Worm (Caenorhabditis elegans) whole organism, mixed stage, embryonic: Measurements from ENCODE around the gene cyn-12.

ENCODE experiments used
- M03D4.4 ChIP-seq: sonication (generic microtip); optimal IDR thresholded peaks from 2 replicates; lab custom pipeline; 2017; ENCODE audit warnings: mild to moderate bottlenecking, missing genetic modification characterization, missing compliant biosample characterization
- bed-3 ChIP-seq: fragments of 200-800 bp; sonication (Bioruptor generic); optimal IDR thresholded peaks from 3 replicates; lab custom pipeline; 2018; ENCODE audit warnings: mild to moderate bottlenecking, missing genetic modification characterization, moderate library complexity, missing compliant biosample characterization
- blmp-1 ChIP-seq: fragments of 150-350 bp; optimal IDR thresholded peaks from 2 replicates; lab custom pipeline; 2014; ENCODE audit warnings: missing biosample characterization, missing genetic modification characterization
- ceh-39 ChIP-seq: fragments of 150-350 bp; optimal IDR thresholded peaks from 2 replicates; lab custom pipeline; 2014; ENCODE audit warnings: missing biosample characterization, missing genetic modification characterization
- ceh-43 ChIP-seq: fragments of 200-800 bp; sonication (Bioruptor generic); optimal IDR thresholded peaks from 2 replicates; lab custom pipeline; 2018; ENCODE audit warnings: mild to moderate bottlenecking, missing genetic modification characterization, moderate library complexity, missing compliant biosample characterization
- ceh-83 ChIP-seq: fragments of 200-800 bp; sonication (Bioruptor generic); optimal IDR thresholded peaks from 2 replicates; lab custom pipeline; 2018; ENCODE audit warnings: mild to moderate bottlenecking, missing genetic modification characterization, missing compliant biosample characterization
- ces-1 ChIP-seq: fragments of 150-350 bp; optimal IDR thresholded peaks from 2 replicates; lab custom pipeline; 2014; ENCODE audit warnings: missing biosample characterization, missing genetic modification reagents, missing genetic modification characterization
- cnd-1 ChIP-seq: fragments of 200-800 bp; sonication (Bioruptor generic); optimal IDR thresholded peaks from 2 replicates; lab custom pipeline; 2018; ENCODE audit warnings: mild to moderate bottlenecking, missing genetic modification characterization, missing compliant biosample characterization
- drap-1 ChIP-seq: fragments of 200-800 bp; sonication (Bioruptor generic); optimal IDR thresholded peaks from 3 replicates; lab custom pipeline; 2018; ENCODE audit warnings: mild to moderate bottlenecking, missing genetic modification characterization, missing compliant biosample characterization
- elt-1 ChIP-seq: sonication (generic microtip); optimal IDR thresholded peaks from 2 replicates; lab custom pipeline; 2017; ENCODE audit warnings: missing genetic modification characterization, mild to moderate bottlenecking, missing compliant biosample characterization, antibody characterized with exemption, moderate library complexity, borderline replicate concordance; ENCODE audit not compliant: insufficient read depth
- elt-3 ChIP-seq: fragments of 150-350 bp; optimal IDR thresholded peaks from 2 replicates; lab custom pipeline; 2014; ENCODE audit warnings: missing biosample characterization, missing genetic modification characterization
- flh-1 ChIP-seq: fragments of 200-800 bp; sonication (Bioruptor generic); optimal IDR thresholded peaks from 2 replicates; lab custom pipeline; 2018; ENCODE audit warnings: mild to moderate bottlenecking, missing genetic modification characterization, moderate library complexity, missing compliant biosample characterization
- ham-2 ChIP-seq: fragments of 200-800 bp; sonication (Bioruptor generic); optimal IDR thresholded peaks from 2 replicates; lab custom pipeline; 2018; ENCODE audit warnings: mild to moderate bottlenecking, missing genetic modification characterization, missing compliant biosample characterization
- hlh-1 ChIP-seq: fragments of 150-350 bp; optimal IDR thresholded peaks from 2 replicates; lab custom pipeline; 2014; ENCODE audit warnings: missing biosample characterization, missing genetic modification reagents, missing genetic modification characterization
- lin-13 ChIP-seq: fragments of 150-350 bp; optimal IDR thresholded peaks from 2 replicates; lab custom pipeline; 2014; ENCODE audit warnings: missing biosample characterization, missing genetic modification characterization
- lsy-2 ChIP-seq: fragments of 150-350 bp; optimal IDR thresholded peaks from 2 replicates; lab custom pipeline; 2014; ENCODE audit warnings: missing biosample characterization, missing genetic modification characterization
- mep-1 ChIP-seq: fragments of 150-350 bp; optimal IDR thresholded peaks from 2 replicates; lab custom pipeline; 2017; ENCODE audit warnings: missing biosample characterization, missing genetic modification reagents, missing genetic modification characterization, inconsistent platforms
- nhr-12 ChIP-seq: fragments of 150-350 bp; optimal IDR thresholded peaks from 2 replicates; lab custom pipeline; 2014; ENCODE audit warnings: missing biosample characterization, missing genetic modification characterization
- nhr-2 ChIP-seq: fragments of 150-350 bp; optimal IDR thresholded peaks from 2 replicates; lab custom pipeline; 2014; ENCODE audit warnings: missing biosample characterization, missing genetic modification characterization
- nhr-237 ChIP-seq: fragments of 150-350 bp; optimal IDR thresholded peaks from 2 replicates; lab custom pipeline; 2014; ENCODE audit warnings: missing biosample characterization, missing genetic modification characterization
- nhr-28 ChIP-seq: fragments of 150-350 bp; optimal IDR thresholded peaks from 2 replicates; lab custom pipeline; 2014; ENCODE audit warnings: missing biosample characterization, missing genetic modification characterization
- nhr-76 ChIP-seq: sonication (generic microtip); optimal IDR thresholded peaks from 2 replicates; lab custom pipeline; 2017; ENCODE audit warnings: missing biosample characterization, missing genetic modification characterization
- pha-4 ChIP-seq: fragments of 150-350 bp; optimal IDR thresholded peaks from 2 replicates; lab custom pipeline; 2018; ENCODE audit warnings: missing biosample characterization, missing genetic modification reagents, missing genetic modification characterization
- sem-2 ChIP-seq: fragments of 200-800 bp; sonication (Bioruptor generic); optimal IDR thresholded peaks from 2 replicates; lab custom pipeline; 2018; ENCODE audit warnings: mild to moderate bottlenecking, missing genetic modification characterization, missing compliant biosample characterization
- snpc-4 ChIP-seq: fragments of 150-350 bp; optimal IDR thresholded peaks from 2 replicates; lab custom pipeline; 2014; ENCODE audit warnings: missing biosample characterization, missing genetic modification characterization
- sptf-1 ChIP-seq: sonication (generic microtip); optimal IDR thresholded peaks from 2 replicates; lab custom pipeline; 2017; ENCODE audit warnings: mild to moderate bottlenecking, missing genetic modification characterization, moderate library complexity, missing compliant biosample characterization
- tbx-8 ChIP-seq: fragments of 200-800 bp; sonication (Bioruptor generic); optimal IDR thresholded peaks from 2 replicates; lab custom pipeline; 2018; ENCODE audit warnings: mild to moderate bottlenecking, missing genetic modification characterization, moderate library complexity, missing compliant biosample characterization
- unc-120 ChIP-seq: sonication (generic microtip); optimal IDR thresholded peaks from 2 replicates; lab custom pipeline; 2017; ENCODE audit warnings: missing genetic modification characterization, missing compliant biosample characterization; ENCODE audit not compliant: poor library complexity, severe bottlenecking
- unc-39 ChIP-seq: fragments of 150-350 bp; optimal IDR thresholded peaks from 2 replicates; lab custom pipeline; 2014; ENCODE audit warnings: missing biosample characterization, missing genetic modification characterization
- unc-62 ChIP-seq: fragments of 150-350 bp; optimal IDR thresholded peaks from 2 replicates; lab custom pipeline; 2014; ENCODE audit warnings: missing biosample characterization, missing genetic modification reagents, missing genetic modification characterization
- zip-8 ChIP-seq: fragments of 150-350 bp; optimal IDR thresholded peaks from 2 replicates; lab custom pipeline; 2014; ENCODE audit warnings: missing biosample characterization, missing genetic modification characterization
- ztf-11 ChIP-seq: fragments of 150-350 bp; optimal IDR thresholded peaks from 2 replicates; lab custom pipeline; 2014; ENCODE audit warnings: missing biosample characterization, missing genetic modification characterization

Gene cyn-12

DNA sequence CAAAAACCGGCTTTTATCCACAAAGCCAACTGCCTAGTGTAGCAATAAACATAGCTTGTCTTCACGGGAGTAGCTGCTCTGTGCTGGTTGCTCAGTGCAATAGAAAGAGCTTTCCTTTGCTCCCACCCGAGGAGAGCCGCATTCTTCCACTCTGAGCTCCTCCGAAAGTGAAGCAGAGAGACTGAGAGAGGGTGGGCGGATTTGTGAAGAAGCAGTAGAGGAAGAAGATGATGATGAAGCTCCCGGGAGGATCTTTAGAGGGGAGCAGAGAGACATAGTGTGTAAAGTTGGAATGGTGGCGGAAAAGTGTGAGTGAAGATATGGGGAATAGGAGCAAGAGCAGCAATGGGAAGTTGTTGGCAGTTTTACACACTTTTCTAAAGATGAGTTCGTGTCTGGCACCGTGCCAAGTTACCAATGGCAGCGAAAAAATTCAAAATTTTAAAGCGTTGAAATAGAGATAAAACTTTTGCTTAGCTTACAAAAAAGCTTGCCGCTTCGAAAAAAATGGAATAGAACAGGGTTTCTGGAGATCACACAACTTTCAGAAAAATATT lies 34.4 kb downstream of the cyn-12 start, which contains the start of gene ZC477.4:
ZC477.4 (minus strand) TSS at position 276 of the 557 bp plus-strand sequence.
- TF ChIP-seq unc-120 (tag; lab: Kevin White, UChicago) (peak; percentile 95), unc-62 (GFP tag; lab: Kevin White, UChicago) (peak; percentile 30), hlh-1 (tag; lab: Kevin White, UChicago) (peak; percentile 89), ceh-43 (GFP tag; lab: Kevin White, UChicago) (no peak), M03D4.4 (tag; lab: Kevin White, UChicago) (peak; percentile 31), unc-39 (tag; lab: Kevin White, UChicago) (no peak), nhr-12 (tag; lab: Kevin White, UChicago) (no peak)

DNA sequence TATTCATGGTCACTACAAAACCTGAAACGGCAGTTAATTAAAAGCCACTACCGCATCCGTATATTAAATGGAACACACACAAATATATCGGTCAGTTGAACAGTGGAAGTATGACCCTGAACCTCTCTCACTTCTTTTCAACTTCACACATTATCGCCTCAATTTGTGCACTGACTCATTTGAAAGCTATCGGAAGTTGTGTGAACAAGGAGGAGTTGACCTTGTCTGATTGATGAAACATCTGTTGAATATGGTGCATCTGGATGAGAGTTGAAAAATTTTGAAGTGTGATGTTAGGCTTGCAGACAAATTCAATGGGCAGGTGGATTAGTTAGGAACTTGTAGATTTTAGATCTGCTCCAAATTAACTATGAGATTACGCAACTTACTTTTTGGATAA lies 35.6 kb downstream of the cyn-12 start:
- TF ChIP-seq unc-39 (tag; lab: Kevin White, UChicago): no peak
- TF ChIP-seq pha-4 (tag; lab: Kevin White, UChicago): no peak
- TF ChIP-seq blmp-1 (tag; lab: Kevin White, UChicago): no peak
- TF ChIP-seq mep-1 (tag; lab: Kevin White, UChicago): no peak
- TF ChIP-seq unc-62 (GFP tag; lab: Kevin White, UChicago): no peak
- no peak for TF ChIP-seq elt-1 (tag; lab: Kevin White, UChicago)
- no peak for TF ChIP-seq ztf-11 (tag; lab: Kevin White, UChicago)
- no peak for TF ChIP-seq ham-2 (GFP tag; lab: Kevin White, UChicago)
- no peak for TF ChIP-seq ceh-83 (GFP tag; lab: Kevin White, UChicago)
- no peak for TF ChIP-seq ces-1 (GFP tag; lab: Kevin White, UChicago)
- TF ChIP-seq lsy-2: no peak
- TF ChIP-seq M03D4.4 (tag; lab: Kevin White, UChicago): no peak

DNA sequence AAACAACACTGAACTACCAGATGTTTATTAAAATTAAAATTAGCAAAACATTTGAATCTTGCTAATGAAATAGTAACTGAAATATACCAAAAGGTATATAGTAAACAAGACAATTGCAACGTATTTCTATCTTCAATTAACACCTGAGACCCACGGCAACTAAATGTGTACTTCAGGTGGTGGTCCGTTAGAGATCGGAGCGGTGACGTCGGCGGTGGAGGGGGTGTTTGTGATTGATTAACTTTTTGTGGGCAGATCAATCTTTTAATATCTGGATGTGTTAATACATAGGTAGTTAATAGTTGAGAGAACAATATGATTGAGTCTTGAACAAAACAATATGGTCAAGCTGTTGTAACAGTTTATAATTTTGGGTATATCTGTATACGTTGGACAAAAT lies 36.9 kb downstream of the cyn-12 start:
- TF ChIP-seq unc-62 (GFP tag; lab: Kevin White, UChicago) (peak; percentile 5), elt-1 (tag; lab: Kevin White, UChicago) (no peak)
- TF ChIP-seq, all 35 proteins: peak for 1

DNA sequence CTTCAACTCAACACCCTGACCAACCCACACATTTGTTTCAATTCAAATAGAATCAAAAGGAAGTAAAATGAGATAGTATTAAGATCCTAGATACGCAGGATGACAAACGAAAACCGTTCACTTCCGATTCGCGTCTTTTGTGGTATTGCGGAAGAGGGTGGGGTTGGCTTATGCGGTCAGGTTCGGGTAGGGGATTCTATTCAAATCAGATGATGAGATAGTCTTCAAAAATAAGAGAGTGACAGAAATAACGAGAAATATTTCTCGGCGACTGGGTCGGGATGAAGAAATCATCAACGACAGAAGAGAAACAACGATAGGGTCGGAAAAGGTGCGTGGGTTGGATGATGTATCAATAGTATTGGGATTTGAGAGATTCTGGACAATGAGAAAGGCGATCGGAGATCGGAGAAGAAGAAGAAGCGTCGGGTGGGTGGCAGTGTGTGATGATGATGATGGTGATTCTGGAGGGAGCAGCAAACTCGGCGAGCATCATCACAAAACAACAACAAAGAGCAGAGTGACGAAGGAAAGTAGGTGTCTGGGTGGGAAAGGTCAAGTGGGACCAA lies 37.5 kb downstream of the cyn-12 start:
- TF ChIP-seq M03D4.4 (tag; lab: Kevin White, UChicago) (no peak), lin-13 (no peak), nhr-2 (tag; lab: Kevin White, UChicago) (no peak), bed-3 (GFP tag; lab: Kevin White, UChicago) (no peak), elt-3 (tag; lab: Kevin White, UChicago) (no peak), unc-120 (tag; lab: Kevin White, UChicago) (peak; percentile 85), tbx-8 (GFP tag; lab: Kevin White, UChicago) (no peak), ceh-43 (GFP tag; lab: Kevin White, UChicago) (no peak), zip-8 (tag; lab: Kevin White, UChicago) (no peak), ceh-83 (GFP tag; lab: Kevin White, UChicago) (no peak), flh-1 (GFP tag; lab: Kevin White, UChicago) (no peak), unc-39 (tag; lab: Kevin White, UChicago) (no peak), nhr-12 (tag; lab: Kevin White, UChicago) (no peak), nhr-237 (no peak), unc-62 (GFP tag; lab: Kevin White, UChicago) (peak; percentile 38), ztf-11 (tag; lab: Kevin White, UChicago) (no peak), hlh-1 (tag; lab: Kevin White, UChicago) (peak; percentile 17), ces-1 (GFP tag; lab: Kevin White, UChicago) (no peak), ham-2 (GFP tag; lab: Kevin White, UChicago) (peak; percentile 75), sptf-1 (tag; lab: Kevin White, UChicago) (no peak), blmp-1 (tag; lab: Kevin White, UChicago) (peak; percentile 54)

DNA sequence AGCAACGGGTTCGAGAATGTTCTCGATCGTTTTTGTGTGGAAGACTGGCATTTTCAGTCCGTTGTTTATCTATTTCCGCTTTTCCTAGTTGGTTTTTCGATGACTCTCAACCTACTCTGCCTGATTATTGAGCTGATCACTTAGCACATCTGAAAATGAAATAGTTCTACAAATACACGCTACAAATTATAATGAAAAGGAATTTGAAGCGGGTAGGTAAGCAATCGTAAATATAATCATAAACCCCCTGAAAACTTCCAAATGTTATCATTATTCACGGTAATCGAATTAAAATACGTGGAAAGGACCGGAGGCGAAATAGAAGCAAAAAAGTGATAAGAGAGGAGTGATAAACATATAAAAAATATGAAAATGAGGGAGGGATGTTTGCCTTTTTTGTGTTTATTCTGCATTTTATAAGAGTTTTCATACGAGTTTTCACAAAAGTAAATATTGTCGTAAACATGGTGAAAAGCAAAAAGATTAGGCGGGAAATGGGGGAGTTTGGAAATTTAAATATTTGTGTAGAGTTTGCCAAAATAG lies 38.7 kb downstream of the cyn-12 start, which contains the start of gene deb-1:
deb-1 (minus strand) TSS at position 51 of the 543 bp plus-strand sequence.
- TF ChIP-seq nhr-76 (no peak), snpc-4 (tag; lab: Kevin White, UChicago) (no peak), pha-4 (tag; lab: Kevin White, UChicago) (no peak), sem-2 (no peak), ceh-83 (GFP tag; lab: Kevin White, UChicago) (no peak), drap-1 (GFP tag; lab: Kevin White, UChicago) (no peak), nhr-237 (no peak), ceh-39 (tag; lab: Kevin White, UChicago) (no peak), sptf-1 (tag; lab: Kevin White, UChicago) (no peak), unc-120 (tag; lab: Kevin White, UChicago) (no peak), blmp-1 (tag; lab: Kevin White, UChicago) (no peak), cnd-1 (tag; lab: Kevin White, UChicago) (no peak), nhr-28 (tag; lab: Kevin White, UChicago) (no peak), unc-39 (tag; lab: Kevin White, UChicago) (no peak), lin-13 (no peak), ztf-11 (tag; lab: Kevin White, UChicago) (no peak), elt-1 (tag; lab: Kevin White, UChicago) (no peak), bed-3 (GFP tag; lab: Kevin White, UChicago) (no peak), elt-3 (tag; lab: Kevin White, UChicago) (no peak)
